Worm (Caenorhabditis elegans) whole organism, L2 larva: ENCODE measurements around the gene irld-4.

Experiments used
- C34F6.9 ChIP-seq: fragments of 150-350 bp; optimal IDR thresholded peaks from 2 replicates; lab custom pipeline; 2014; ENCODE audit warnings: missing biosample characterization, missing genetic modification characterization
- F13H6.1 ChIP-seq: sonication (generic microtip); optimal IDR thresholded peaks from 2 replicates; lab custom pipeline; 2016; ENCODE audit warnings: missing genetic modification characterization, missing compliant biosample characterization
- R02D3.7 ChIP-seq: fragments of 150-350 bp; optimal IDR thresholded peaks from 2 replicates; lab custom pipeline; 2014; ENCODE audit warnings: missing biosample characterization, missing genetic modification characterization
- Y55F3AM.14 ChIP-seq: fragments of 200-800 bp; sonication (Bioruptor generic); optimal IDR thresholded peaks from 2 replicates; lab custom pipeline; 2018; ENCODE audit warnings: mild to moderate bottlenecking, missing genetic modification characterization, missing compliant biosample characterization
- ZK546.5 ChIP-seq: sonication (generic microtip); optimal IDR thresholded peaks from 2 replicates; lab custom pipeline; 2017; ENCODE audit warnings: missing biosample characterization, missing genetic modification characterization
- alr-1 ChIP-seq: fragments of 150-350 bp; optimal IDR thresholded peaks from 2 replicates; lab custom pipeline; 2014; ENCODE audit warnings: missing biosample characterization, missing genetic modification characterization
- aly-2 ChIP-seq: fragments of 150-350 bp; optimal IDR thresholded peaks from 2 replicates; lab custom pipeline; 2014; ENCODE audit warnings: missing biosample characterization, missing genetic modification characterization
- ama-1 ChIP-seq: fragments of 150-350 bp; optimal IDR thresholded peaks from 2 replicates; lab custom pipeline; 2018; ENCODE audit warnings: inconsistent platforms
- blmp-1 ChIP-seq: sonication (generic microtip); optimal IDR thresholded peaks from 2 replicates; lab custom pipeline; 2017; ENCODE audit warnings: missing genetic modification characterization, mild to moderate bottlenecking, missing compliant biosample characterization, antibody characterized with exemption, moderate library complexity; ENCODE audit not compliant: insufficient read depth
- ceh-16 ChIP-seq: fragments of 150-350 bp; optimal IDR thresholded peaks from 2 replicates; lab custom pipeline; 2014; ENCODE audit warnings: missing biosample characterization, missing genetic modification characterization
- crh-2 ChIP-seq: sonication (generic microtip); optimal IDR thresholded peaks from 2 replicates; lab custom pipeline; 2017; ENCODE audit warnings: missing biosample characterization, missing genetic modification characterization
- dmd-4 ChIP-seq: sonication (generic microtip); optimal IDR thresholded peaks from 2 replicates; lab custom pipeline; 2017; ENCODE audit warnings: missing biosample characterization, missing genetic modification characterization
- egl-27 ChIP-seq: sonication (generic microtip); optimal IDR thresholded peaks from 3 replicates; lab custom pipeline; 2017; ENCODE audit warnings: missing biosample characterization, missing genetic modification reagents, missing genetic modification characterization
- elt-3 ChIP-seq: sonication (generic microtip); optimal IDR thresholded peaks from 2 replicates; lab custom pipeline; 2017; ENCODE audit warnings: missing biosample characterization, missing genetic modification characterization
- fos-1 ChIP-seq: fragments of 150-350 bp; optimal IDR thresholded peaks from 2 replicates; lab custom pipeline; 2014; ENCODE audit warnings: missing biosample characterization, missing genetic modification characterization
- lsy-2 ChIP-seq, 2 experiments: fragments of 150-350 bp in 1 of 2; sonication (generic microtip) in 1 of 2; optimal IDR thresholded peaks; 2 replicates each; lab custom pipeline; 2014 to 2017; ENCODE audit warnings: missing biosample characterization in 2 of 2, missing genetic modification characterization in 2 of 2
- mdl-1 ChIP-seq, 2 experiments: fragments of 150-350 bp in 1 of 2; sonication (generic microtip) in 1 of 2; optimal IDR thresholded peaks; 2 replicates each; lab custom pipeline; 2017; ENCODE audit warnings: missing biosample characterization in 2 of 2, missing genetic modification characterization in 2 of 2
- nhr-10 ChIP-seq: sonication (generic microtip); optimal IDR thresholded peaks from 2 replicates; lab custom pipeline; 2017; ENCODE audit warnings: missing biosample characterization, missing genetic modification characterization
- nhr-11 ChIP-seq: fragments of 150-350 bp; optimal IDR thresholded peaks from 2 replicates; lab custom pipeline; 2014; ENCODE audit warnings: missing biosample characterization, missing genetic modification characterization
- nhr-12 ChIP-seq: fragments of 150-350 bp; optimal IDR thresholded peaks from 2 replicates; lab custom pipeline; 2014; ENCODE audit warnings: missing biosample characterization, missing genetic modification characterization
- nhr-129 ChIP-seq: fragments of 150-350 bp; optimal IDR thresholded peaks from 2 replicates; lab custom pipeline; 2014; ENCODE audit warnings: missing biosample characterization, missing genetic modification characterization
- nhr-21 ChIP-seq: fragments of 150-350 bp; optimal IDR thresholded peaks from 2 replicates; lab custom pipeline; 2014; ENCODE audit warnings: missing biosample characterization, missing genetic modification characterization
- nhr-23 ChIP-seq: fragments of 150-350 bp; optimal IDR thresholded peaks from 2 replicates; lab custom pipeline; 2014; ENCODE audit warnings: missing biosample characterization, missing genetic modification reagents, missing genetic modification characterization
- nhr-237 ChIP-seq: fragments of 150-350 bp; optimal IDR thresholded peaks from 2 replicates; lab custom pipeline; 2014; ENCODE audit warnings: missing biosample characterization, missing genetic modification characterization
- nhr-25 ChIP-seq: fragments of 150-350 bp; sonication (generic microtip); optimal IDR thresholded peaks from 3 replicates; lab custom pipeline; 2014; ENCODE audit warnings: missing biosample characterization, missing genetic modification characterization
- nhr-6 ChIP-seq: fragments of 150-350 bp; optimal IDR thresholded peaks from 2 replicates; lab custom pipeline; 2014; ENCODE audit warnings: missing biosample characterization, missing genetic modification characterization
- peb-1 ChIP-seq: fragments of 150-350 bp; optimal IDR thresholded peaks from 2 replicates; lab custom pipeline; 2014; ENCODE audit warnings: missing biosample characterization, missing genetic modification characterization
- sem-4 ChIP-seq: fragments of 150-350 bp; optimal IDR thresholded peaks from 2 replicates; lab custom pipeline; 2014; ENCODE audit warnings: missing biosample characterization, missing genetic modification reagents, missing genetic modification characterization
- skn-1 ChIP-seq: sonication (generic microtip); optimal IDR thresholded peaks from 2 replicates; lab custom pipeline; 2017; ENCODE audit warnings: missing biosample characterization, missing genetic modification characterization
- sma-3 ChIP-seq: sonication (generic microtip); optimal IDR thresholded peaks from 2 replicates; lab custom pipeline; 2016; ENCODE audit warnings: missing genetic modification reagents, missing genetic modification characterization, missing compliant biosample characterization
- sma-9 ChIP-seq, 2 experiments: fragments of 150-350 bp in 1 of 2; sonication (generic microtip) in 1 of 2; optimal IDR thresholded peaks; 2 replicates each; lab custom pipeline; 2014 to 2016; ENCODE audit warnings: missing genetic modification characterization in 2 of 2, mild to moderate bottlenecking in 1 of 2, missing biosample characterization in 1 of 2, missing compliant biosample characterization in 1 of 2, missing genetic modification reagents in 1 of 2, moderate library complexity in 1 of 2
- snpc-4 ChIP-seq: fragments of 150-350 bp; optimal IDR thresholded peaks from 2 replicates; lab custom pipeline; 2014; ENCODE audit warnings: missing biosample characterization, missing genetic modification characterization
- unc-39 ChIP-seq: fragments of 150-350 bp; optimal IDR thresholded peaks from 2 replicates; lab custom pipeline; 2014; ENCODE audit warnings: missing biosample characterization, missing genetic modification characterization
- unc-62 ChIP-seq: fragments of 150-350 bp; optimal IDR thresholded peaks from 2 replicates; lab custom pipeline; 2014; ENCODE audit warnings: missing biosample characterization, missing genetic modification reagents, missing genetic modification characterization
- zag-1 ChIP-seq: fragments of 150-350 bp; optimal IDR thresholded peaks from 2 replicates; lab custom pipeline; 2014; ENCODE audit warnings: missing biosample characterization, missing genetic modification characterization
- ztf-1 ChIP-seq: fragments of 200-800 bp; sonication (Bioruptor generic); conservative IDR thresholded peaks from 2 replicates; pipeline ENCODE4 v1.3.6; 2022; ENCODE audit warnings: missing genetic modification characterization, missing compliant biosample characterization
- ztf-11 ChIP-seq: sonication (generic microtip); optimal IDR thresholded peaks from 2 replicates; lab custom pipeline; 2017; ENCODE audit warnings: missing biosample characterization, missing genetic modification characterization
- ztf-4 ChIP-seq: fragments of 150-350 bp; optimal IDR thresholded peaks from 2 replicates; lab custom pipeline; 2014; ENCODE audit warnings: missing biosample characterization, missing genetic modification characterization

The irld-4 gene

DNA sequence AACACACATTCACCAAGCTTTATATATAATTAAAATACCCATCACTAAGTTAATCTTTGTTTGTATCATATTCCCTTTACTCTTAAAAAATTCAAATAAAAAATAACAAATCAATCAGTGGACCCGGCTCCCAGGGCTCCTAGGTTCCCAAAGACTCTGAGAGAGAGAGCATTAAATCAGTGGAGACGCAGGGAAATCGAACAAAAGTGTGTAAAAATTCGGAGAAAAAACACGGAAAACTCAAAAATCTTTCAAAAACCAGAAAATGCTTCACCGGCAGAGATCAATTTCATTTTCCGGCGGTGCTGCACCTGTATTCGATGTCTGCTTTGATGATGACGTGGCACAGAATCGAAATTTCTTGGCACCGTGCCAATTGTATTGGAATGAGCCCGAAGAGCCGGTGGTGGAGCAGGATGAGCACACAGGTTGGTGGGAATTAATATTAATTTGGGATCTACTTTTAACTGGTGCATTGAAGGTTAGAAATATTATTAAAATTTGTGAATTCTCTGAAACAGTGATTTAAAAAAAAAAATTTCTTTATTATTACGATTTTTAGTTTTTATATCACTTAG, 25.2 kb downstream of the irld-4 start, which contains the start of gene anoh-2:
TSS of gene anoh-2 (plus strand) at position 255 of the 578 bp plus-strand sequence.
- TF ChIP-seq peb-1 (tag; lab: Kevin White, UChicago) = no peak
- TF ChIP-seq lsy-2 (tag; optimal IDR thresholded peaks at IDR 0.05; lab: Kevin White, UChicago) = no peak
- TF ChIP-seq nhr-23 = no peak
- TF ChIP-seq ztf-4 = no peak
- no peak for TF ChIP-seq alr-1
- TF ChIP-seq nhr-25 (tag; lab: Kevin White, UChicago) = no peak
- no peak for TF ChIP-seq sma-9 (GFP tag; optimal IDR thresholded peaks at IDR 0.05; lab: Kevin White, UChicago)
- no peak for TF ChIP-seq sma-9 (tag; optimal IDR thresholded peaks at IDR 0.05; lab: Kevin White, UChicago)
- no peak for TF ChIP-seq nhr-11 (tag; lab: Kevin White, UChicago)
- TF ChIP-seq skn-1 (tag; lab: Kevin White, UChicago) = no peak
- TF ChIP-seq ztf-11 (tag; lab: Kevin White, UChicago) = no peak
- TF ChIP-seq zag-1 (tag; lab: Kevin White, UChicago) = no peak
- no peak for TF ChIP-seq unc-62 (GFP tag; lab: Kevin White, UChicago)
- no peak for TF ChIP-seq dmd-4 (tag; lab: Kevin White, UChicago)
- no peak for TF ChIP-seq fos-1 (tag; lab: Kevin White, UChicago)
- TF ChIP-seq elt-3 = no peak
- TF ChIP-seq snpc-4 = no peak

DNA sequence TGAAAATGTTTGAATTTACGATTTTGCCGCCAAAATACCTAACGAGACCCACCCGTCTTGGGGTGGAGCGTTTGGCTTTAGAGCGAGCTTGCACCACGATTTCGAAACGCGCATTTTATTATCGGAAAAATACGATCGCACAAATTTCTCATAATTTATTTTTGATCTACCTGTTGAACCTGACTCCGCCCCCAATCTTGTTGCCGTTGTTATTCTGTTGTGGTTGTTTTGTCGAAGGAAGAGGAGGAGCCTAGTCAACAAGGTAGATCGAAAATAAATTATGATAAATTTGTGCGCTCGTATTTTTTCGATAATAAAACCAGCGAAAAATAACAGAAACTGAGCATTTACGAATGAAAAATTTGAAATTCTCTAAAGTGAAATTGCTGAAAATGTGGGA, 26.0 kb downstream of the irld-4 start:
- TF ChIP-seq nhr-129 (tag; lab: Kevin White, UChicago) (no peak), unc-62 (GFP tag; lab: Kevin White, UChicago) (no peak), blmp-1 (no peak), elt-3 (no peak), aly-2 (tag; lab: Kevin White, UChicago) (no peak)

DNA sequence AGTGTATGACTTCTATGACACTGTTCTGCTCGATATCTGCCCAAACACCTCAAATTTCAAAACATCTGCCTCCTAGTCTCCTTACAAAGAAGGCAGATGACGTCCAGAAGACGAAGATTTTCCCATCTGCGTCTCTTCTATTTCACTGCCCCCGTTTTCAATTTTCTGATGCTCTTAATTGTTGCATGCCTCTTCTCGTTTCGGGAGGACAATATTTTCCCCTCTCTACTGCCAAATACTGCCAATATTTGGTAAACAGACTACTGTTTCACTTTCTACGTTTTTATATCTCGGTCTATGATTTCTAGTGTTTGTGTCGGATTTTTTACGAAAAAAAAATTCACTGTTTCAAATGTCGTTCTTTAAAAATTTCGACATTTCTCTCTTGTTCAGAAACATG, 28.5 kb downstream of the irld-4 start:
- no peak for TF ChIP-seq snpc-4
- TF ChIP-seq nhr-6 (tag; lab: Kevin White, UChicago) = no peak
- no peak for TF ChIP-seq alr-1
- TF ChIP-seq mdl-1 (tag; optimal IDR thresholded peaks at IDR 0.05; lab: Kevin White, UChicago) = no peak
- no peak for TF ChIP-seq nhr-11 (tag; lab: Kevin White, UChicago)
- no peak for TF ChIP-seq nhr-23
- no peak for TF ChIP-seq nhr-12 (tag; lab: Kevin White, UChicago)
- TF ChIP-seq zag-1 (tag; lab: Kevin White, UChicago) = no peak
- no peak for TF ChIP-seq crh-2
- TF ChIP-seq Y55F3AM.14 (GFP tag; lab: Kevin White, UChicago) = no peak
- no peak for TF ChIP-seq R02D3.7
- no peak for TF ChIP-seq sma-9 (GFP tag; optimal IDR thresholded peaks at IDR 0.05; lab: Kevin White, UChicago)
- TF ChIP-seq sma-9 (tag; optimal IDR thresholded peaks at IDR 0.05; lab: Kevin White, UChicago) = no peak
- TF ChIP-seq C34F6.9 (tag; lab: Kevin White, UChicago) = peak; percentile 5
- TF ChIP-seq nhr-129 (tag; lab: Kevin White, UChicago) = peak; percentile 35

- TF ChIP-seq nhr-21 (tag; lab: Kevin White, UChicago) (peak; percentile 65), mdl-1 (tag; optimal IDR thresholded peaks at IDR 0.05; lab: Kevin White, UChicago) (no peak), blmp-1 (peak; percentile 46), ceh-16 (tag; lab: Kevin White, UChicago) (peak; percentile 79), C34F6.9 (tag; lab: Kevin White, UChicago) (peak; percentile 24), fos-1 (tag; lab: Kevin White, UChicago) (peak; percentile 26), ama-1 (lab: Kevin White, UChicago) (no peak), nhr-6 (tag; lab: Kevin White, UChicago) (no peak), lsy-2 (tag; optimal IDR thresholded peaks at IDR 0.05; lab: Kevin White, UChicago) (peak in 1 of 2 experiments; percentile 55), nhr-237 (tag; lab: Kevin White, UChicago) (no peak), crh-2 (no peak), nhr-129 (tag; lab: Kevin White, UChicago) (peak; percentile 85), nhr-10 (no peak), R02D3.7 (no peak), egl-27 (tag; lab: Kevin White, UChicago) (peak; percentile 26), nhr-25 (tag; lab: Kevin White, UChicago) (peak; percentile 86)
Measured at ce11 chrIV:14675789-14676188, 42.9 kb downstream of the irld-4 start.

DNA sequence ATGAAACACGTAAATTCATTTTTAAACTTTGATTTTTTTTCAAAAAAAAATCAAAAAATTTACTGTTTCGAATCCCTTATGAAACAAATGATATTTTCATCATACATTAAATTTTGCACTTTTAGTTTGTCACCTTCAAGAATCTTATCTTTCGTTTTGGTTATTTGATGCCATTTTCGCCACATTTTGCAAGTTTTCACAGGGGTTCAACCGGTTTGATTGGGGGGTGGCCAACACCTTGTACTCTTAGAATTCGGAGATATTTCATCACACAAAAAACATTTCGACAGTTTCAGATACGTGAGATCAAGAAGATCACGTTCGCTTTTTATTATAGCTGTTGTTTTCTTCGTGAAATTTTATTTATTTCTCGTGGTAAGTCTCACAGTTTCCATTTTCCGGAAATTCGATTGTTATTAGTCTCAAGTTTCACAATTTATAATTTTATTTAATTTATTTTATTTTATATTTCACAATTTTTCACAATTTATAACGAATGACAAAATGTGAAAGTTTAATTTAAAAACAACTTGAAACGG, 44.3 kb downstream of the irld-4 start, which contains the start of gene Y57G11C.31:
TSS of gene Y57G11C.31 (plus strand) at position 276 of the 539 bp plus-strand sequence.
- TF ChIP-seq alr-1 = no peak
- peak; percentile 48 for TF ChIP-seq nhr-21 (tag; lab: Kevin White, UChicago)
- no peak for TF ChIP-seq unc-39 (tag; lab: Kevin White, UChicago)
- TF ChIP-seq nhr-129 (tag; lab: Kevin White, UChicago) = peak; percentile 1
- no peak for TF ChIP-seq F13H6.1 (tag; lab: Kevin White, UChicago)
- no peak for TF ChIP-seq ceh-16 (tag; lab: Kevin White, UChicago)
- TF ChIP-seq blmp-1 = peak; percentile 67
- TF ChIP-seq sma-3 (GFP tag; lab: Kevin White, UChicago) = no peak
- TF ChIP-seq sem-4 = no peak
- no peak for TF ChIP-seq nhr-23
- TF ChIP-seq nhr-6 (tag; lab: Kevin White, UChicago) = no peak
- TF ChIP-seq ama-1 (lab: Kevin White, UChicago) = no peak
- no peak for TF ChIP-seq mdl-1 (tag; optimal IDR thresholded peaks at IDR 0.05; lab: Kevin White, UChicago)
- no peak for TF ChIP-seq nhr-10
- TF ChIP-seq ZK546.5 (tag; lab: Kevin White, UChicago) = no peak
- no peak for TF ChIP-seq Y55F3AM.14 (GFP tag; lab: Kevin White, UChicago)
- no peak for TF ChIP-seq lsy-2 (tag; optimal IDR thresholded peaks at IDR 0.05; lab: Kevin White, UChicago)
- TF ChIP-seq nhr-25 (tag; lab: Kevin White, UChicago) = peak; percentile 45
- TF ChIP-seq ztf-1 (GFP tag; lab: Robert Waterston, UW) = no peak
- TF ChIP-seq R02D3.7 = no peak
